Worm (Caenorhabditis elegans) whole organism, young adult: ENCODE measurements around the gene col-123.

Source experiments
- B0019.2 ChIP-seq: fragments of 200-800 bp; sonication (Bioruptor generic); conservative IDR thresholded peaks from 2 replicates; pipeline ENCODE4 v1.3.6; 2022; ENCODE audit warnings: missing genetic modification reagents, missing genetic modification characterization, missing compliant biosample characterization
- B0261.1 ChIP-seq: sonication (generic microtip); optimal IDR thresholded peaks from 2 replicates; lab custom pipeline; 2016; ENCODE audit warnings: mild to moderate bottlenecking, missing genetic modification characterization, moderate library complexity, missing compliant biosample characterization
- B0336.3 ChIP-seq: fragments of 200-800 bp; sonication (Bioruptor generic); IDR thresholded peaks from 2 replicates; pipeline ENCODE4 v1.3.6; 2022; ENCODE audit warnings: missing genetic modification characterization, missing compliant biosample characterization
- C06A6.2 ChIP-seq: fragments of 200-800 bp; sonication (Bioruptor generic); conservative IDR thresholded peaks from 2 replicates; pipeline ENCODE4 v1.3.6; 2022; ENCODE audit warnings: missing genetic modification characterization, missing compliant biosample characterization
- C17E4.6 ChIP-seq: fragments of 200-800 bp; sonication (Bioruptor generic); IDR thresholded peaks from 2 replicates; pipeline ENCODE4 v1.3.6; 2022; ENCODE audit warnings: missing genetic modification reagents, missing genetic modification characterization, missing compliant biosample characterization
- F22D6.2 ChIP-seq: sonication (generic microtip); optimal IDR thresholded peaks from 2 replicates; lab custom pipeline; 2016; ENCODE audit warnings: mild to moderate bottlenecking, missing genetic modification characterization, missing compliant biosample characterization
- F49E8.2 ChIP-seq: sonication (generic microtip); optimal IDR thresholded peaks from 3 replicates; lab custom pipeline; 2017; ENCODE audit warnings: missing genetic modification characterization, mild to moderate bottlenecking, missing compliant biosample characterization, antibody characterized with exemption, moderate library complexity; ENCODE audit not compliant: insufficient read depth
- F57C9.4 ChIP-seq: sonication (generic microtip); optimal IDR thresholded peaks from 2 replicates; lab custom pipeline; 2017; ENCODE audit warnings: mild to moderate bottlenecking, missing genetic modification characterization, missing compliant biosample characterization
- K12H6.12 ChIP-seq: fragments of 200-800 bp; sonication (Bioruptor generic); optimal IDR thresholded peaks from 2 replicates; lab custom pipeline; 2018; ENCODE audit warnings: mild to moderate bottlenecking, missing genetic modification characterization, missing compliant biosample characterization
- Y56A3A.18 ChIP-seq: fragments of 200-800 bp; sonication (Bioruptor generic); IDR thresholded peaks from 2 replicates; pipeline ENCODE4 v1.3.6; 2022; ENCODE audit warnings: missing genetic modification reagents, missing genetic modification characterization, missing compliant biosample characterization
- Y79H2A.3 ChIP-seq: fragments of 200-800 bp; sonication (Bioruptor generic); conservative IDR thresholded peaks from 2 replicates; pipeline ENCODE4 v1.3.6; 2022; ENCODE audit warnings: missing genetic modification reagents, missing genetic modification characterization, missing compliant biosample characterization
- aptf-2 ChIP-seq: fragments of 200-800 bp; sonication (Bioruptor generic); conservative IDR thresholded peaks from 2 replicates; pipeline ENCODE4 v1.3.6; 2022; ENCODE audit warnings: missing genetic modification reagents, missing genetic modification characterization, missing compliant biosample characterization
- athp-1 ChIP-seq: sonication (generic microtip); optimal IDR thresholded peaks from 2 replicates; lab custom pipeline; 2017; ENCODE audit warnings: mild to moderate bottlenecking, missing genetic modification characterization, missing compliant biosample characterization
- attf-3 ChIP-seq: fragments of 200-800 bp; sonication (Bioruptor generic); conservative IDR thresholded peaks from 2 replicates; pipeline ENCODE4 v1.3.6; 2022; ENCODE audit warnings: missing genetic modification reagents, missing genetic modification characterization, missing compliant biosample characterization
- attf-6 ChIP-seq: fragments of 200-800 bp; sonication (Bioruptor generic); IDR thresholded peaks from 2 replicates; pipeline ENCODE4 v1.3.6; 2022; ENCODE audit warnings: missing genetic modification reagents, missing genetic modification characterization, missing compliant biosample characterization
- ccch-3 ChIP-seq: fragments of 200-800 bp; sonication (Bioruptor generic); optimal IDR thresholded peaks from 2 replicates; lab custom pipeline; 2018; ENCODE audit warnings: mild to moderate bottlenecking, missing genetic modification characterization, missing compliant biosample characterization
- cebp-1 ChIP-seq, 2 experiments: fragments of 200-800 bp in 1 of 2; sonication (Bioruptor generic) in 1 of 2; sonication (generic microtip) in 1 of 2; IDR thresholded peaks in 1 of 2; optimal IDR thresholded peaks in 1 of 2; 2 replicates each; pipeline versions ENCODE4 v1.3.6 to Lab custom; 2017 to 2022; ENCODE audit warnings: missing compliant biosample characterization in 2 of 2, missing genetic modification characterization in 2 of 2, mild to moderate bottlenecking in 1 of 2, missing genetic modification reagents in 1 of 2, moderate library complexity in 1 of 2
- ceh-100 ChIP-seq: fragments of 200-800 bp; sonication (Bioruptor generic); IDR thresholded peaks from 2 replicates; pipeline ENCODE4 v1.3.6; 2022; ENCODE audit warnings: missing genetic modification reagents, missing genetic modification characterization, missing compliant biosample characterization
- ceh-27 ChIP-seq: fragments of 200-800 bp; sonication (Bioruptor generic); optimal IDR thresholded peaks from 2 replicates; lab custom pipeline; 2018; ENCODE audit warnings: mild to moderate bottlenecking, missing genetic modification characterization, moderate library complexity, missing compliant biosample characterization
- ceh-91 ChIP-seq: fragments of 200-800 bp; sonication (Bioruptor generic); IDR thresholded peaks from 2 replicates; pipeline ENCODE4 v1.3.6; 2022; ENCODE audit warnings: missing genetic modification reagents, missing genetic modification characterization, missing compliant biosample characterization
- dpff-1 ChIP-seq: sonication (generic microtip); optimal IDR thresholded peaks from 2 replicates; lab custom pipeline; 2017; ENCODE audit warnings: mild to moderate bottlenecking, missing genetic modification characterization, missing compliant biosample characterization
- dpl-1 ChIP-seq: fragments of 150-350 bp; optimal IDR thresholded peaks from 2 replicates; lab custom pipeline; 2014; ENCODE audit warnings: missing biosample characterization, missing genetic modification reagents, missing genetic modification characterization
- egl-44 ChIP-seq: fragments of 200-800 bp; sonication (Bioruptor generic); IDR thresholded peaks from 2 replicates; pipeline ENCODE4 v1.3.6; 2022; ENCODE audit warnings: missing genetic modification reagents, missing genetic modification characterization, missing compliant biosample characterization
- gei-17 ChIP-seq: fragments of 200-800 bp; sonication (Bioruptor generic); optimal IDR thresholded peaks from 2 replicates; lab custom pipeline; 2018; ENCODE audit warnings: mild to moderate bottlenecking, missing genetic modification characterization, missing compliant biosample characterization
- him-1 ChIP-seq: sonication (generic microtip); optimal IDR thresholded peaks from 2 replicates; lab custom pipeline; 2016; ENCODE audit warnings: missing genotype, missing genetic modification reagents, missing genetic modification characterization, missing compliant biosample characterization
- hlh-26 ChIP-seq: fragments of 200-800 bp; sonication (Bioruptor generic); conservative IDR thresholded peaks from 2 replicates; pipeline ENCODE4 v1.3.6; 2022; ENCODE audit warnings: missing genetic modification reagents, missing genetic modification characterization, missing compliant biosample characterization
- hmg-20 ChIP-seq: fragments of 200-800 bp; sonication (Bioruptor generic); IDR thresholded peaks from 2 replicates; pipeline ENCODE4 v1.3.6; 2022; ENCODE audit warnings: missing genetic modification reagents, missing genetic modification characterization, missing compliant biosample characterization
- hrde-1 ChIP-seq: sonication (generic microtip); optimal IDR thresholded peaks from 2 replicates; lab custom pipeline; 2016; ENCODE audit warnings: missing genetic modification characterization, mild to moderate bottlenecking, missing compliant biosample characterization, moderate library complexity, missing genotype, missing genetic modification reagents, borderline replicate concordance
- lag-1 ChIP-seq: fragments of 200-800 bp; sonication (Bioruptor generic); IDR thresholded peaks from 2 replicates; pipeline ENCODE4 v1.3.6; 2022; ENCODE audit warnings: missing genetic modification reagents, missing genetic modification characterization, missing compliant biosample characterization
- let-607 ChIP-seq, 2 experiments: fragments of 200-800 bp in 1 of 2; sonication (Bioruptor generic) in 1 of 2; sonication (generic microtip) in 1 of 2; optimal IDR thresholded peaks; 2 replicates each; lab custom pipeline; 2016 to 2018; ENCODE audit warnings: mild to moderate bottlenecking in 2 of 2, missing compliant biosample characterization in 2 of 2, missing genetic modification characterization in 2 of 2, moderate library complexity in 2 of 2, missing genotype in 1 of 2
- lin-26 ChIP-seq: fragments of 200-800 bp; sonication (Bioruptor generic); IDR thresholded peaks from 2 replicates; pipeline ENCODE4 v1.3.6; 2022; ENCODE audit warnings: missing genetic modification reagents, missing genetic modification characterization, missing compliant biosample characterization
- lin-54 ChIP-seq: fragments of 200-800 bp; sonication (Bioruptor generic); optimal IDR thresholded peaks from 2 replicates; lab custom pipeline; 2018; ENCODE audit warnings: mild to moderate bottlenecking, missing genetic modification characterization, missing compliant biosample characterization
- lsl-1 ChIP-seq: fragments of 200-800 bp; sonication (Bioruptor generic); optimal IDR thresholded peaks from 2 replicates; lab custom pipeline; 2018; ENCODE audit warnings: mild to moderate bottlenecking, missing genetic modification characterization, moderate library complexity, missing compliant biosample characterization
- lsy-27 ChIP-seq: sonication (generic microtip); optimal IDR thresholded peaks from 2 replicates; lab custom pipeline; 2017; ENCODE audit warnings: missing genetic modification characterization, mild to moderate bottlenecking, missing compliant biosample characterization, antibody characterized with exemption, missing genotype, borderline replicate concordance; ENCODE audit not compliant: insufficient read depth
- madf-10 ChIP-seq: sonication (generic microtip); optimal IDR thresholded peaks from 2 replicates; lab custom pipeline; 2016; ENCODE audit warnings: mild to moderate bottlenecking, missing genetic modification characterization, missing compliant biosample characterization
- madf-3 ChIP-seq: fragments of 200-800 bp; sonication (Bioruptor generic); IDR thresholded peaks from 2 replicates; pipeline ENCODE4 v1.3.6; 2022; ENCODE audit warnings: missing genetic modification reagents, missing genetic modification characterization, missing compliant biosample characterization
- nfya-2 ChIP-seq: fragments of 200-800 bp; sonication (Bioruptor generic); IDR thresholded peaks from 2 replicates; pipeline ENCODE4 v1.3.6; 2022; ENCODE audit warnings: missing genetic modification reagents, missing genetic modification characterization, missing compliant biosample characterization
- sdz-38 ChIP-seq: sonication (generic microtip); optimal IDR thresholded peaks from 2 replicates; lab custom pipeline; 2016; ENCODE audit warnings: missing genotype, missing genetic modification characterization, missing compliant biosample characterization
- snpc-1.1 ChIP-seq: sonication (generic microtip); optimal IDR thresholded peaks from 2 replicates; lab custom pipeline; 2017; ENCODE audit warnings: missing genetic modification characterization, mild to moderate bottlenecking, missing compliant biosample characterization, antibody characterized with exemption, moderate library complexity, missing genotype, missing genetic modification reagents; ENCODE audit not compliant: insufficient read depth
- snpc-1.3 ChIP-seq: sonication (generic microtip); optimal IDR thresholded peaks from 2 replicates; lab custom pipeline; 2017; ENCODE audit warnings: missing genetic modification characterization, mild to moderate bottlenecking, missing compliant biosample characterization, antibody characterized with exemption, moderate library complexity, missing genotype, missing genetic modification reagents; ENCODE audit not compliant: insufficient read depth
- snpc-4 ChIP-seq, 5 experiments: fragments of 150-350 bp in 1 of 5; sonication (generic microtip) in 4 of 5; optimal IDR thresholded peaks; 2 replicates each; lab custom pipeline; 2014 to 2018; ENCODE audit warnings: missing genetic modification characterization in 5 of 5, missing biosample characterization in 3 of 5, antibody characterized with exemption in 2 of 5, mild to moderate bottlenecking in 2 of 5, missing compliant biosample characterization in 2 of 5, missing genotype in 2 of 5, moderate library complexity in 2 of 5, missing genetic modification reagents in 1 of 5
- xnd-1 ChIP-seq: sonication (generic microtip); optimal IDR thresholded peaks from 2 replicates; lab custom pipeline; 2016; ENCODE audit warnings: missing genotype, missing genetic modification reagents, missing genetic modification characterization, missing compliant biosample characterization
- zim-3 ChIP-seq: sonication (generic microtip); optimal IDR thresholded peaks from 2 replicates; lab custom pipeline; 2017; ENCODE audit warnings: mild to moderate bottlenecking, missing genetic modification characterization, moderate library complexity, missing compliant biosample characterization
- ztf-25 ChIP-seq: fragments of 200-800 bp; sonication (Bioruptor generic); IDR thresholded peaks from 2 replicates; pipeline ENCODE4 v1.3.6; 2022; ENCODE audit warnings: missing genetic modification reagents, missing genetic modification characterization, missing compliant biosample characterization
- ztf-3 ChIP-seq: fragments of 200-800 bp; sonication (Bioruptor generic); optimal IDR thresholded peaks from 2 replicates; lab custom pipeline; 2018; ENCODE audit warnings: mild to moderate bottlenecking, missing genetic modification characterization, missing compliant biosample characterization
- ztf-6 ChIP-seq: fragments of 200-800 bp; sonication (Bioruptor generic); IDR thresholded peaks from 2 replicates; pipeline ENCODE4 v1.3.6; 2022; ENCODE audit warnings: missing genetic modification reagents, missing genetic modification characterization, missing compliant biosample characterization

The col-123 gene

ce11 chrIV:9778016-9778415, 43.7 kb upstream of the col-123 start, which contains the start of gene T13F2.6:
T13F2.6 (plus strand) TSS chrIV:9778321.
- TF ChIP-seq K12H6.12, result no peak
- TF ChIP-seq attf-3, result peak; percentile 65
- TF ChIP-seq egl-44, result no peak
- no peak for TF ChIP-seq ceh-27 (GFP tag; lab: Kevin White, UChicago)
- no peak for TF ChIP-seq Y56A3A.18 (GFP tag; lab: Robert Waterston, UW)
- peak; percentile 26 for TF ChIP-seq hrde-1 (tag; lab: Kevin White, UChicago)
- peak; percentile 57 for TF ChIP-seq snpc-1.1
- TF ChIP-seq cebp-1 (GFP tag; IDR thresholded peaks at IDR 0.05; lab: Robert Waterston, UW), result no peak
- no peak for TF ChIP-seq cebp-1 (tag; optimal IDR thresholded peaks at IDR 0.05; lab: Kevin White, UChicago)
- peak; percentile 76 for TF ChIP-seq xnd-1 (tag; lab: Kevin White, UChicago)
- peak; percentile 55 for TF ChIP-seq him-1
- no peak for TF ChIP-seq ztf-6
- TF ChIP-seq lin-26 (GFP tag; lab: Robert Waterston, UW), result no peak
- peak; percentile 86 for TF ChIP-seq madf-3 (GFP tag; lab: Robert Waterston, UW)
- TF ChIP-seq B0261.1 (tag; lab: Kevin White, UChicago), result no peak
- no peak for TF ChIP-seq nfya-2 (GFP tag; lab: Robert Waterston, UW)
- no peak for TF ChIP-seq gei-17 (GFP tag; lab: Kevin White, UChicago)
- peak; percentile 56 for TF ChIP-seq ceh-100 (GFP tag; lab: Robert Waterston, UW)
- TF ChIP-seq athp-1 (tag; lab: Kevin White, UChicago), result peak; percentile 65
- TF ChIP-seq Y79H2A.3 (GFP tag; lab: Robert Waterston, UW), result 0 out of 2 replicates have a peak, but pooled peaks have one; percentile 73
- TF ChIP-seq attf-6 (GFP tag; lab: Robert Waterston, UW), result peak; percentile 77
- TF ChIP-seq lsy-27, result no peak
- peak; percentile 92 for TF ChIP-seq F49E8.2 (tag; lab: Kevin White, UChicago)
- no peak for TF ChIP-seq sdz-38
- TF ChIP-seq dpff-1 (tag; lab: Kevin White, UChicago), result no peak
- no peak for TF ChIP-seq zim-3
- peak; percentile 91 for TF ChIP-seq snpc-1.3
- peak; percentile 93 for TF ChIP-seq lin-54
- TF ChIP-seq ceh-91 (GFP tag; lab: Robert Waterston, UW), result peak; percentile 93
- TF ChIP-seq lag-1, result no peak
- no peak for TF ChIP-seq hlh-26 (GFP tag; lab: Robert Waterston, UW)
- no peak for TF ChIP-seq madf-10 (tag; lab: Kevin White, UChicago)
- peak; percentile 91 for TF ChIP-seq B0019.2
- TF ChIP-seq aptf-2 (GFP tag; lab: Robert Waterston, UW), result no peak
- TF ChIP-seq ztf-25 (GFP tag; lab: Robert Waterston, UW), result 0 out of 2 replicates have a peak, but pooled peaks have one; percentile 54
- peak; percentile 74 for TF ChIP-seq snpc-4 (GFP tag; optimal IDR thresholded peaks at IDR 0.05; lab: Kevin White, UChicago)
- TF ChIP-seq snpc-4 (tag; optimal IDR thresholded peaks at IDR 0.05; lab: Kevin White, UChicago), result peak; percentile 9 to 83 (median 62)
- TF ChIP-seq ccch-3 (GFP tag; lab: Kevin White, UChicago), result no peak
- TF ChIP-seq lsl-1, result peak; percentile 100
- peak; percentile 15; the same call in 1 of the 2 replicates for TF ChIP-seq C17E4.6
- peak; percentile 60; the same call in 1 of the 2 replicates for TF ChIP-seq B0336.3
- TF ChIP-seq hmg-20, result no peak
- TF ChIP-seq dpl-1 (GFP tag; lab: Kevin White, UChicago), result peak; percentile 79
- TF ChIP-seq F57C9.4, result no peak
- no peak for TF ChIP-seq F22D6.2 (tag; lab: Kevin White, UChicago)
- no peak for TF ChIP-seq ztf-3
- TF ChIP-seq C06A6.2, result no peak
- no peak for TF ChIP-seq let-607 (tag; optimal IDR thresholded peaks at IDR 0.05; lab: Kevin White, UChicago)
